Worm (Caenorhabditis elegans) whole organism, L4 larva: ENCODE data around the gene M151.2.

Experiments used
- F10B5.3 ChIP-seq: sonication (generic microtip); optimal IDR thresholded peaks from 2 replicates; lab custom pipeline; 2016; ENCODE audit warnings: mild to moderate bottlenecking, missing genetic modification characterization, missing compliant biosample characterization
- F37D6.2 ChIP-seq: sonication (generic microtip); optimal IDR thresholded peaks from 2 replicates; lab custom pipeline; 2016; ENCODE audit warnings: mild to moderate bottlenecking, missing genetic modification characterization, missing compliant biosample characterization
- F49E8.2 ChIP-seq: sonication (generic microtip); optimal IDR thresholded peaks from 2 replicates; lab custom pipeline; 2016; ENCODE audit warnings: missing compliant biosample characterization, mild to moderate bottlenecking, missing genetic modification characterization, borderline replicate concordance
- T20F7.1 ChIP-seq: fragments of 200-800 bp; sonication (Bioruptor generic); optimal IDR thresholded peaks from 2 replicates; lab custom pipeline; 2018; ENCODE audit warnings: mild to moderate bottlenecking, missing genetic modification characterization, missing compliant biosample characterization
- Y48G9A.11 ChIP-seq: fragments of 200-800 bp; sonication (Bioruptor generic); IDR thresholded peaks from 2 replicates; pipeline ENCODE4 v1.3.6; 2022; ENCODE audit warnings: missing genetic modification reagents, missing genetic modification characterization, missing compliant biosample characterization
- aha-1 ChIP-seq: fragments of 150-350 bp; peaks from one replicate; lab custom pipeline; 2014; ENCODE audit warnings: missing biosample characterization, missing genetic modification characterization
- ceh-44 ChIP-seq: fragments of 200-800 bp; sonication (Bioruptor generic); IDR thresholded peaks from 2 replicates; pipeline ENCODE4 v1.3.6; 2022; ENCODE audit warnings: missing genetic modification reagents, missing genetic modification characterization, missing compliant biosample characterization
- ces-1 ChIP-seq: fragments of 150-350 bp; sonication (generic microtip); optimal IDR thresholded peaks from 4 replicates; lab custom pipeline; 2014; ENCODE audit warnings: missing biosample characterization, missing genetic modification reagents, missing genetic modification characterization
- daf-16 ChIP-seq, 3 experiments: sonication (generic microtip); optimal IDR thresholded peaks; 2 replicates each; lab custom pipeline; 2016 to 2017; ENCODE audit warnings: missing genetic modification characterization in 3 of 3, missing genetic modification reagents in 3 of 3, mild to moderate bottlenecking in 2 of 3, missing compliant biosample characterization in 2 of 3, missing biosample characterization in 1 of 3, moderate library complexity in 1 of 3
- daf-19 ChIP-seq: fragments of 200-800 bp; sonication (Bioruptor generic); conservative IDR thresholded peaks from 2 replicates; pipeline ENCODE4 v1.3.6; 2022; ENCODE audit warnings: missing genetic modification characterization, missing compliant biosample characterization
- dmd-9 ChIP-seq: fragments of 200-800 bp; sonication (Bioruptor generic); IDR thresholded peaks from 2 replicates; pipeline ENCODE4 v1.3.6; 2022; ENCODE audit warnings: missing genetic modification reagents, missing genetic modification characterization, missing compliant biosample characterization
- duxl-1 ChIP-seq: sonication (generic microtip); optimal IDR thresholded peaks from 2 replicates; lab custom pipeline; 2016; ENCODE audit warnings: mild to moderate bottlenecking, missing genetic modification characterization, moderate library complexity, missing compliant biosample characterization; ENCODE audit not compliant: poor library complexity
- egl-27 ChIP-seq: sonication (generic microtip); optimal IDR thresholded peaks from 3 replicates; lab custom pipeline; 2017; ENCODE audit warnings: missing biosample characterization, missing genetic modification reagents, missing genetic modification characterization
- egl-43 ChIP-seq: fragments of 200-800 bp; sonication (Bioruptor generic); IDR thresholded peaks from 2 replicates; pipeline ENCODE4 v1.3.6; 2022; ENCODE audit warnings: missing genetic modification reagents, missing genetic modification characterization, missing compliant biosample characterization
- fkh-10 ChIP-seq: fragments of 150-350 bp; optimal IDR thresholded peaks from 2 replicates; lab custom pipeline; 2014; ENCODE audit warnings: missing biosample characterization, missing genetic modification reagents, missing genetic modification characterization
- fos-1 ChIP-seq: fragments of 150-350 bp; optimal IDR thresholded peaks from 2 replicates; lab custom pipeline; 2014; ENCODE audit warnings: missing biosample characterization, missing genetic modification characterization
- gei-8 ChIP-seq: fragments of 200-800 bp; sonication (Bioruptor generic); optimal IDR thresholded peaks from 2 replicates; lab custom pipeline; 2018; ENCODE audit warnings: mild to moderate bottlenecking, missing genetic modification characterization, missing compliant biosample characterization
- hmg-1.1 ChIP-seq: fragments of 200-800 bp; sonication (Bioruptor generic); IDR thresholded peaks from 2 replicates; pipeline ENCODE4 v1.3.6; 2022; ENCODE audit warnings: missing genetic modification reagents, missing genetic modification characterization, missing compliant biosample characterization
- jun-1 ChIP-seq: fragments of 150-350 bp; optimal IDR thresholded peaks from 2 replicates; lab custom pipeline; 2014; ENCODE audit warnings: missing biosample characterization, missing genetic modification reagents, missing genetic modification characterization
- lim-7 ChIP-seq: fragments of 200-800 bp; sonication (Bioruptor generic); IDR thresholded peaks from 2 replicates; pipeline ENCODE4 v1.3.6; 2022; ENCODE audit warnings: missing genetic modification characterization, missing compliant biosample characterization
- lin-38 ChIP-seq: fragments of 200-800 bp; sonication (Bioruptor generic); IDR thresholded peaks from 2 replicates; pipeline ENCODE4 v1.3.6; 2022; ENCODE audit warnings: missing genetic modification reagents, missing genetic modification characterization, missing compliant biosample characterization
- lin-39 ChIP-seq: fragments of 150-350 bp; optimal IDR thresholded peaks from 2 replicates; lab custom pipeline; 2014; ENCODE audit warnings: missing biosample characterization, missing genetic modification reagents, missing genetic modification characterization
- lir-3 ChIP-seq: sonication (generic microtip); optimal IDR thresholded peaks from 2 replicates; lab custom pipeline; 2016; ENCODE audit warnings: mild to moderate bottlenecking, missing genetic modification characterization, missing compliant biosample characterization
- lsy-2 ChIP-seq, 2 experiments: fragments of 150-350 bp in 1 of 2; sonication (generic microtip) in 1 of 2; optimal IDR thresholded peaks; 2 replicates each; lab custom pipeline; 2014 to 2017; ENCODE audit warnings: missing biosample characterization in 2 of 2, missing genetic modification characterization in 2 of 2
- mdl-1 ChIP-seq, 2 experiments: fragments of 150-350 bp in 1 of 2; sonication (generic microtip) in 1 of 2; optimal IDR thresholded peaks; 2 replicates each; lab custom pipeline; 2014 to 2017; ENCODE audit warnings: missing biosample characterization in 2 of 2, missing genetic modification characterization in 2 of 2
- mep-1 ChIP-seq: fragments of 150-350 bp; sonication (generic microtip); optimal IDR thresholded peaks from 3 replicates; lab custom pipeline; 2014; ENCODE audit warnings: missing biosample characterization, missing genetic modification characterization
- mes-2 ChIP-seq: sonication (generic microtip); optimal IDR thresholded peaks from 2 replicates; lab custom pipeline; 2016; ENCODE audit warnings: missing genotype, mild to moderate bottlenecking, missing genetic modification characterization, missing compliant biosample characterization; ENCODE audit not compliant: poor library complexity, severe bottlenecking
- mxl-3 ChIP-seq: fragments of 200-800 bp; sonication (Bioruptor generic); optimal IDR thresholded peaks from 2 replicates; lab custom pipeline; 2018; ENCODE audit warnings: mild to moderate bottlenecking, missing genetic modification characterization, missing compliant biosample characterization
- nhr-42 ChIP-seq: fragments of 200-800 bp; sonication (Bioruptor generic); IDR thresholded peaks from 2 replicates; pipeline ENCODE4 v1.3.6; 2022; ENCODE audit warnings: missing genetic modification characterization, missing compliant biosample characterization
- pqm-1 ChIP-seq: sonication (generic microtip); optimal IDR thresholded peaks from 2 replicates; lab custom pipeline; 2017; ENCODE audit warnings: missing biosample characterization, missing genetic modification characterization
- saeg-2 ChIP-seq: fragments of 200-800 bp; sonication (Bioruptor generic); IDR thresholded peaks from 2 replicates; pipeline ENCODE4 v1.3.6; 2022; ENCODE audit warnings: missing genetic modification reagents, missing genetic modification characterization, missing compliant biosample characterization
- sdz-12 ChIP-seq: fragments of 200-800 bp; sonication (Bioruptor generic); optimal IDR thresholded peaks from 2 replicates; lab custom pipeline; 2018; ENCODE audit warnings: mild to moderate bottlenecking, missing genetic modification characterization, missing compliant biosample characterization
- set-16 ChIP-seq: fragments of 200-800 bp; sonication (Bioruptor generic); IDR thresholded peaks from 2 replicates; pipeline ENCODE4 v1.3.6; 2022; ENCODE audit warnings: missing genetic modification reagents, missing genetic modification characterization, missing compliant biosample characterization
- snpc-4 ChIP-seq: fragments of 150-350 bp; optimal IDR thresholded peaks from 2 replicates; lab custom pipeline; 2014; ENCODE audit warnings: missing biosample characterization, missing genetic modification characterization
- spr-3 ChIP-seq: fragments of 200-800 bp; sonication (Bioruptor generic); optimal IDR thresholded peaks from 2 replicates; lab custom pipeline; 2018; ENCODE audit warnings: mild to moderate bottlenecking, missing genetic modification characterization, missing compliant biosample characterization
- unc-62 ChIP-seq, 3 experiments: fragments of 150-350 bp in 1 of 3; sonication (generic microtip); optimal IDR thresholded peaks in 2 of 3; peaks in 1 of 3; 1 replicate in 1 of 3; 2 replicates in 2 of 3; lab custom pipeline; 2014 to 2017; ENCODE audit warnings: missing biosample characterization in 3 of 3, missing genetic modification characterization in 3 of 3, missing genetic modification reagents in 3 of 3, missing genotype in 1 of 3
- vab-7 ChIP-seq: fragments of 200-800 bp; sonication (Bioruptor generic); IDR thresholded peaks from 2 replicates; pipeline ENCODE4 v1.3.6; 2022; ENCODE audit warnings: missing genetic modification reagents, missing genetic modification characterization, missing compliant biosample characterization
- zag-1 ChIP-seq: fragments of 150-350 bp; optimal IDR thresholded peaks from 2 replicates; lab custom pipeline; 2014; ENCODE audit warnings: missing biosample characterization, missing genetic modification characterization
- zfp-2 ChIP-seq: sonication (generic microtip); optimal IDR thresholded peaks from 2 replicates; lab custom pipeline; 2016; ENCODE audit warnings: mild to moderate bottlenecking, missing genetic modification characterization, missing compliant biosample characterization
- zip-11 ChIP-seq: fragments of 200-800 bp; sonication (Bioruptor generic); IDR thresholded peaks from 2 replicates; pipeline ENCODE4 v1.3.6; 2022; ENCODE audit warnings: missing genetic modification characterization, missing compliant biosample characterization
- ztf-11 ChIP-seq: fragments of 150-350 bp; optimal IDR thresholded peaks from 2 replicates; lab custom pipeline; 2014; ENCODE audit warnings: missing biosample characterization, missing genetic modification characterization

M151.2 gene

DNA sequence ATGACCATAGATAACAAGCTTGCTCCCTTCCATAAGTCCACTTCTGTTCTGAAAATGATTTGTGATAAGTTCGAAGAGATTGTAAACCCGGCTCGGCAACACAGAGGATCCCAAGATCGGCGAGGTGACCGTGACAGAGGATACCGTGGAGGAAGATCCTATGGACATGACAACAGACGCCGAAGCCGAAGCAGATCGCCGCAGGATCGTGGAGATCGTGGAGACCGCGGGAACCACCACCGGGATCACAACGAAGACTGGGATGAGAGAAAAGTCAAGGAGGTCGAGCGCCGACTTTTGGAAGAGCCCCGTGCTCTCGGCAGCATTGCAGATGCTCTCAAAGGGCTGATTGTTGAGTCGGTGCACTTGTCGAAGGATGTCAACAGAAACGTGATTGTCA lies 26.3 kb upstream of the M151.2 start:
- TF ChIP-seq set-16 (GFP tag; lab: Robert Waterston, UW): peak; percentile 76
- TF ChIP-seq lir-3 (tag; lab: Kevin White, UChicago): no peak

DNA sequence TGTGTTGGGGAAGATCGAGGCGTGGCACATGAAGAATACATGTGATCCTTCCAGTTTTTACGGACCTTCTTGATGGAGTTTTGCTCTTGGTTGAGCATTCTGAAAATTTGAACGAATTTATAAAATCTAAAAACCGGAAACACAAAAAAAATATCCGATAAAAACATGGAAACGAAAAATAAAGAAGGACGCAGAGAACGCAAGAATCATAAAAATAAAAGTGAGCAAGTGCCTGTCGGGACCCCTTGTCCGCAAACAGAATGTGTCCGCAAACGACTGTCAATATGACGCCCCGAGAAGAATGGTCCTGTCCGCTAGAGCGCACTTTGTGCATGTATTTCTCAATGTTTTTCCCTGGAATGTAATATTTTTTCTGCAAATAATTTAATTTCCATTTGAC lies 21.1 kb upstream of the M151.2 start, which contains the start of gene Y49F6A.5:
Y49F6A.5 (minus strand) TSS at position 101 of the 400 bp plus-strand sequence.
- TF ChIP-seq mdl-1 (tag; optimal IDR thresholded peaks at IDR 0.05; lab: Kevin White, UChicago): no peak
- TF ChIP-seq gei-8 (GFP tag; lab: Kevin White, UChicago): no peak
- no peak for TF ChIP-seq dmd-9 (GFP tag; lab: Robert Waterston, UW)
- TF ChIP-seq jun-1: no peak
- TF ChIP-seq aha-1 (tag; lab: Kevin White, UChicago): no peak
- no peak for TF ChIP-seq sdz-12
- no peak for TF ChIP-seq lim-7
- TF ChIP-seq F49E8.2 (tag; lab: Kevin White, UChicago): no peak
- TF ChIP-seq mes-2 (tag; lab: Kevin White, UChicago): no peak
- no peak for TF ChIP-seq ztf-11 (tag; lab: Kevin White, UChicago)
- TF ChIP-seq zfp-2: no peak
- TF ChIP-seq hmg-1.1 (GFP tag; lab: Robert Waterston, UW): no peak
- no peak for TF ChIP-seq ces-1
- TF ChIP-seq zip-11 (GFP tag; lab: Robert Waterston, UW): no peak
- no peak for TF ChIP-seq Y48G9A.11
- no peak for TF ChIP-seq lsy-2 (tag; optimal IDR thresholded peaks at IDR 0.05; lab: Kevin White, UChicago)

DNA sequence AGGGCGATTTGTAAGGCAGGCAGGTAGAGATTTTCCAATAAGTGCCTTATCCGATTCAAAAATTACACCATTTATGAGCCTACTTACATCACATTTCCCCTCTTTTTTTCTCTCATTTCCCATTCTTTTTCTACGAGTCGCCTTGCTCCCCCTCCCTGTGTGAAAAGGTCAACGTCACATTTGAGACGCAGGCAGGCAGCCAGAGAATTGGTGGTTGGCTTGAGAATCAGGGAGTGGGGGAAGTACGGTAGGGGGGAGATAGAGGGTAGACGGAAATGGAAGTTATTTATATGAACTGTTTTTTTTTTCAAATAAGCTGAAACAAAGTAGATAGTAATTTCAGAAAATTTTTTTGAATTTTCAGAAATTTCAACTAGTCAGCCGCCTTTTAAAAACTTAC lies 14.3 kb upstream of the M151.2 start:
- TF ChIP-seq vab-7 (GFP tag; lab: Robert Waterston, UW): no peak
- no peak for TF ChIP-seq pqm-1
- TF ChIP-seq daf-19: no peak
- TF ChIP-seq egl-43: no peak
- no peak for TF ChIP-seq lin-39
- no peak for TF ChIP-seq daf-16 (GFP tag; optimal IDR thresholded peaks at IDR 0.05; lab: Kevin White, UChicago)
- no peak for TF ChIP-seq daf-16 (tag; optimal IDR thresholded peaks at IDR 0.05; lab: Kevin White, UChicago)
- no peak for TF ChIP-seq saeg-2 (GFP tag; lab: Robert Waterston, UW)
- TF ChIP-seq fkh-10: no peak
- TF ChIP-seq mxl-3 (GFP tag; lab: Kevin White, UChicago): no peak
- TF ChIP-seq mes-2 (tag; lab: Kevin White, UChicago): peak; percentile 1
- TF ChIP-seq F37D6.2 (tag; lab: Kevin White, UChicago): no peak
- no peak for TF ChIP-seq zag-1 (tag; lab: Kevin White, UChicago)
- TF ChIP-seq unc-62 (GFP tag; optimal IDR thresholded peaks at IDR 0.05 in 1 of 2; lab: Kevin White, UChicago): peak in 1 of 2 experiments; percentile 5
- no peak for TF ChIP-seq unc-62 (tag; optimal IDR thresholded peaks at IDR 0.05; lab: Kevin White, UChicago)
- peak; percentile 86 for TF ChIP-seq duxl-1 (tag; lab: Kevin White, UChicago)
- TF ChIP-seq fos-1 (tag; lab: Kevin White, UChicago): no peak
- TF ChIP-seq spr-3 (GFP tag; lab: Kevin White, UChicago): no peak
- no peak for TF ChIP-seq snpc-4 (tag; lab: Kevin White, UChicago)
- TF ChIP-seq F10B5.3: no peak
- TF ChIP-seq mep-1 (tag; lab: Kevin White, UChicago): no peak
- no peak for TF ChIP-seq gei-8 (GFP tag; lab: Kevin White, UChicago)
- no peak for TF ChIP-seq lin-38 (GFP tag; lab: Robert Waterston, UW)
- TF ChIP-seq T20F7.1 (GFP tag; lab: Kevin White, UChicago): no peak
- TF ChIP-seq zip-11 (GFP tag; lab: Robert Waterston, UW): no peak
- TF ChIP-seq ceh-44: no peak
- TF ChIP-seq nhr-42: no peak
- TF ChIP-seq egl-27 (tag; lab: Kevin White, UChicago): no peak
